Fruit fly (Drosophila melanogaster) whole organism, embryonic: ENCODE data around the gene Srr.
A peak's percentile ranks its signal among the peaks of the same experiment; 100 is the strongest.

Experiments used
- CG10267 ChIP-seq: fragments of 200-800 bp; sonication (Bioruptor generic); optimal IDR thresholded peaks from 2 replicates; lab custom pipeline; 2018; ENCODE audit warnings: missing biosample characterization, mild to moderate bottlenecking, missing genetic modification characterization, moderate library complexity
- CG10274 ChIP-seq: fragments of 200-800 bp; sonication (Bioruptor generic); optimal IDR thresholded peaks from 3 replicates; lab custom pipeline; 2017; ENCODE audit warnings: missing biosample characterization, mild to moderate bottlenecking, missing genetic modification characterization
- CG1233 ChIP-seq: fragments of 200-800 bp; sonication (Bioruptor generic); optimal IDR thresholded peaks from 4 replicates; lab custom pipeline; 2018; ENCODE audit warnings: missing biosample characterization, mild to moderate bottlenecking, missing genetic modification characterization
- CG13287 ChIP-seq: fragments of 200-800 bp; sonication (Bioruptor generic); IDR thresholded peaks from 2 replicates; pipeline ENCODE4 v1.3.6; 2022; ENCODE audit warnings: missing biosample characterization, missing genetic modification characterization; ENCODE audit not compliant: partially characterized antibody
- CG13424 ChIP-seq: fragments of 200-800 bp; sonication (Bioruptor generic); optimal IDR thresholded peaks from 2 replicates; lab custom pipeline; 2019; ENCODE audit warnings: missing biosample characterization, mild to moderate bottlenecking, missing genetic modification characterization, moderate library complexity
- CG15011 ChIP-seq: fragments of 200-800 bp; sonication (Bioruptor generic); optimal IDR thresholded peaks from 3 replicates; lab custom pipeline; 2018; ENCODE audit warnings: missing biosample characterization, mild to moderate bottlenecking, missing genetic modification characterization
- CG1529 ChIP-seq: fragments of 200-800 bp; sonication (Bioruptor generic); optimal IDR thresholded peaks from 3 replicates; lab custom pipeline; 2018; ENCODE audit warnings: missing biosample characterization, missing genetic modification characterization
- CG15601 ChIP-seq: fragments of 200-800 bp; sonication (Bioruptor generic); optimal IDR thresholded peaks from 3 replicates; lab custom pipeline; 2019; ENCODE audit warnings: missing biosample characterization, mild to moderate bottlenecking, missing genetic modification characterization, moderate library complexity
- CG18011 ChIP-seq: fragments of 200-800 bp; sonication (Bioruptor generic); optimal IDR thresholded peaks from 2 replicates; lab custom pipeline; 2017; ENCODE audit warnings: missing biosample characterization, missing genetic modification characterization, mild to moderate bottlenecking, moderate library complexity, missing genotype
- CG18619 ChIP-seq: fragments of 200-800 bp; sonication (Bioruptor generic); optimal IDR thresholded peaks from 3 replicates; lab custom pipeline; 2017; ENCODE audit warnings: missing biosample characterization, mild to moderate bottlenecking, missing genetic modification characterization
- CG2116 ChIP-seq: fragments of 200-800 bp; sonication (Bioruptor generic); optimal IDR thresholded peaks from 3 replicates; lab custom pipeline; 2018; ENCODE audit warnings: missing biosample characterization, mild to moderate bottlenecking, missing genetic modification characterization
- CG2202 ChIP-seq: fragments of 200-800 bp; sonication (Bioruptor generic); optimal IDR thresholded peaks from 2 replicates; lab custom pipeline; 2018; ENCODE audit warnings: missing biosample characterization, mild to moderate bottlenecking, missing genetic modification characterization
- CG31388 ChIP-seq: fragments of 200-800 bp; sonication (Bioruptor generic); optimal IDR thresholded peaks from 2 replicates; lab custom pipeline; 2016; ENCODE audit warnings: missing biosample characterization, missing genetic modification characterization
- CG3995 ChIP-seq: fragments of 200-800 bp; sonication (Bioruptor generic); optimal IDR thresholded peaks from 3 replicates; lab custom pipeline; 2016; ENCODE audit warnings: missing biosample characterization, missing genetic modification characterization
- CG4617 ChIP-seq: fragments of 200-800 bp; sonication (Bioruptor generic); optimal IDR thresholded peaks from 3 replicates; lab custom pipeline; 2016; ENCODE audit warnings: missing biosample characterization, missing genetic modification characterization, borderline replicate concordance
- CG6791 ChIP-seq: fragments of 200-800 bp; sonication (Bioruptor generic); IDR thresholded peaks from 3 replicates; pipeline ENCODE4 v1.3.6; 2022; ENCODE audit warnings: missing biosample characterization, missing genetic modification characterization; ENCODE audit not compliant: partially characterized antibody
- CG7556 ChIP-seq: fragments of 200-800 bp; sonication (Bioruptor generic); optimal IDR thresholded peaks from 2 replicates; lab custom pipeline; 2017; ENCODE audit warnings: missing biosample characterization, mild to moderate bottlenecking, missing genetic modification characterization
- CG7987 ChIP-seq: fragments of 200-800 bp; sonication (Bioruptor generic); optimal IDR thresholded peaks from 2 replicates; lab custom pipeline; 2018; ENCODE audit warnings: missing biosample characterization, mild to moderate bottlenecking, missing genetic modification characterization, moderate library complexity
- CG8478 ChIP-seq: fragments of >200 bp; optimal IDR thresholded peaks from 2 replicates; lab custom pipeline; 2018
- CG9215 ChIP-seq: fragments of 200-800 bp; sonication (Bioruptor generic); IDR thresholded peaks from 2 replicates; pipeline ENCODE4 v1.3.6; 2022; ENCODE audit warnings: missing biosample characterization, missing genetic modification characterization
- CG9609 ChIP-seq: fragments of 200-800 bp; sonication (Bioruptor generic); optimal IDR thresholded peaks from 3 replicates; lab custom pipeline; 2016; ENCODE audit warnings: missing biosample characterization, missing genetic modification characterization
- CG9797 ChIP-seq: fragments of 200-800 bp; sonication (Bioruptor generic); optimal IDR thresholded peaks from 3 replicates; lab custom pipeline; 2018; ENCODE audit warnings: missing biosample characterization, mild to moderate bottlenecking, missing genetic modification characterization
- Dip3 ChIP-seq: fragments of 200-800 bp; sonication (Bioruptor generic); optimal IDR thresholded peaks from 3 replicates; lab custom pipeline; 2016; ENCODE audit warnings: missing biosample characterization, missing genetic modification characterization
- ERR ChIP-seq: fragments of 200-800 bp; sonication (Bioruptor generic); optimal IDR thresholded peaks from 2 replicates; lab custom pipeline; 2016; ENCODE audit warnings: missing biosample characterization, missing genetic modification characterization
- Hey ChIP-seq: fragments of 200-800 bp; sonication (Bioruptor generic); optimal IDR thresholded peaks from 3 replicates; lab custom pipeline; 2018; ENCODE audit warnings: missing biosample characterization, mild to moderate bottlenecking, missing genetic modification characterization
- Hmr ChIP-seq: fragments of 200-800 bp; sonication (Bioruptor generic); optimal IDR thresholded peaks from 3 replicates; lab custom pipeline; 2017; ENCODE audit warnings: mild to moderate bottlenecking, missing biosample characterization, missing genetic modification reagents, missing genetic modification characterization
- Max ChIP-seq: fragments of 200-800 bp; sonication (Bioruptor generic); optimal IDR thresholded peaks from 2 replicates; lab custom pipeline; 2016; ENCODE audit warnings: missing biosample characterization, mild to moderate bottlenecking, missing genetic modification characterization
- Myb ChIP-seq: fragments of 200-800 bp; sonication (Bioruptor generic); optimal IDR thresholded peaks from 2 replicates; lab custom pipeline; 2016; ENCODE audit warnings: missing biosample characterization, missing genetic modification characterization
- NC2α ChIP-seq: fragments of 200-800 bp; sonication (Bioruptor generic); optimal IDR thresholded peaks from 2 replicates; lab custom pipeline; 2016; ENCODE audit warnings: missing biosample characterization, missing genetic modification characterization
- Nf-YB ChIP-seq: fragments of 200-800 bp; sonication (Bioruptor generic); optimal IDR thresholded peaks from 3 replicates; lab custom pipeline; 2019; ENCODE audit warnings: missing biosample characterization, mild to moderate bottlenecking, missing genetic modification characterization, moderate library complexity
- ab ChIP-seq: fragments of 200-800 bp; sonication (Bioruptor generic); optimal IDR thresholded peaks from 2 replicates; lab custom pipeline; 2016; ENCODE audit warnings: missing biosample characterization, missing genetic modification characterization
- az2 ChIP-seq: fragments of 200-800 bp; sonication (Bioruptor generic); optimal IDR thresholded peaks from 3 replicates; lab custom pipeline; 2016; ENCODE audit warnings: missing biosample characterization, missing genetic modification characterization
- caup ChIP-seq: fragments of 200-800 bp; sonication (Bioruptor generic); optimal IDR thresholded peaks from 3 replicates; lab custom pipeline; 2017; ENCODE audit warnings: missing biosample characterization, mild to moderate bottlenecking, missing genetic modification characterization, moderate library complexity; ENCODE audit not compliant: severe bottlenecking
- danr ChIP-seq: fragments of 200-800 bp; sonication (Bioruptor generic); IDR thresholded peaks from 2 replicates; pipeline ENCODE4 v1.3.6; 2022; ENCODE audit warnings: missing biosample characterization, missing genetic modification characterization
- disco-r ChIP-seq: fragments of 200-800 bp; sonication (Bioruptor generic); optimal IDR thresholded peaks from 2 replicates; lab custom pipeline; 2016; ENCODE audit warnings: missing biosample characterization, missing genetic modification characterization
- dm ChIP-seq: fragments of 200-800 bp; sonication (Bioruptor generic); optimal IDR thresholded peaks from 3 replicates; lab custom pipeline; 2016; ENCODE audit warnings: missing biosample characterization, missing genetic modification characterization
- fd3F ChIP-seq: fragments of 200-800 bp; sonication (Bioruptor generic); optimal IDR thresholded peaks from 2 replicates; lab custom pipeline; 2018; ENCODE audit warnings: missing biosample characterization, mild to moderate bottlenecking, missing genetic modification characterization, moderate library complexity
- fru ChIP-seq: fragments of >200 bp; optimal IDR thresholded peaks from 2 replicates; lab custom pipeline; 2017
- gcm ChIP-seq: fragments of 200-800 bp; sonication (Bioruptor generic); optimal IDR thresholded peaks from 2 replicates; lab custom pipeline; 2019; ENCODE audit warnings: missing biosample characterization, mild to moderate bottlenecking, missing genetic modification characterization, moderate library complexity
- hb ChIP-seq: fragments of 200-800 bp; sonication (Bioruptor generic); IDR thresholded peaks from 3 replicates; pipeline ENCODE4 v1.3.6; 2022; ENCODE audit warnings: missing biosample characterization, missing genetic modification characterization; ENCODE audit not compliant: partially characterized antibody
- knrl ChIP-seq: fragments of 200-800 bp; sonication (Bioruptor generic); IDR thresholded peaks from 3 replicates; pipeline ENCODE4 v1.3.6; 2022; ENCODE audit warnings: missing biosample characterization, missing genetic modification characterization; ENCODE audit not compliant: partially characterized antibody
- mld ChIP-seq: fragments of 200-800 bp; sonication (Bioruptor generic); IDR thresholded peaks from 3 replicates; pipeline ENCODE4 v1.3.6; 2022; ENCODE audit warnings: missing biosample characterization, missing genetic modification characterization; ENCODE audit not compliant: partially characterized antibody
- nmo ChIP-seq: fragments of 200-800 bp; sonication (Bioruptor generic); optimal IDR thresholded peaks from 2 replicates; lab custom pipeline; 2018; ENCODE audit warnings: missing biosample characterization, mild to moderate bottlenecking, missing genetic modification characterization, moderate library complexity
- pfk ChIP-seq: fragments of 200-800 bp; sonication (Bioruptor generic); optimal IDR thresholded peaks from 2 replicates; lab custom pipeline; 2018; ENCODE audit warnings: missing biosample characterization, mild to moderate bottlenecking, missing genetic modification characterization, moderate library complexity
- pita ChIP-seq: fragments of 200-800 bp; sonication (Bioruptor generic); optimal IDR thresholded peaks from 2 replicates; lab custom pipeline; 2017; ENCODE audit warnings: missing biosample characterization, mild to moderate bottlenecking, missing genetic modification characterization
- psq ChIP-seq: fragments of 200-800 bp; sonication (Bioruptor generic); optimal IDR thresholded peaks from 2 replicates; lab custom pipeline; 2017; ENCODE audit warnings: missing biosample characterization, missing genetic modification characterization
- slou ChIP-seq: fragments of 200-800 bp; sonication (Bioruptor generic); optimal IDR thresholded peaks from 3 replicates; lab custom pipeline; 2016; ENCODE audit warnings: missing biosample characterization, missing genetic modification characterization
- vnd ChIP-seq: fragments of 200-800 bp; sonication (Bioruptor generic); IDR thresholded peaks from 3 replicates; pipeline ENCODE4 v1.3.6; 2022; ENCODE audit warnings: missing biosample characterization, missing genetic modification characterization; ENCODE audit not compliant: partially characterized antibody
- z ChIP-seq: fragments of 200-800 bp; sonication (Bioruptor generic); IDR thresholded peaks from 3 replicates; pipeline ENCODE4 v1.3.6; 2022; ENCODE audit warnings: missing biosample characterization, missing genetic modification characterization
- zfh1 ChIP-seq: fragments of 200-800 bp; sonication (Bioruptor generic); IDR thresholded peaks from 3 replicates; pipeline ENCODE4 v1.3.6; 2022; ENCODE audit warnings: missing biosample characterization, missing genetic modification characterization

Gene Srr

DNA sequence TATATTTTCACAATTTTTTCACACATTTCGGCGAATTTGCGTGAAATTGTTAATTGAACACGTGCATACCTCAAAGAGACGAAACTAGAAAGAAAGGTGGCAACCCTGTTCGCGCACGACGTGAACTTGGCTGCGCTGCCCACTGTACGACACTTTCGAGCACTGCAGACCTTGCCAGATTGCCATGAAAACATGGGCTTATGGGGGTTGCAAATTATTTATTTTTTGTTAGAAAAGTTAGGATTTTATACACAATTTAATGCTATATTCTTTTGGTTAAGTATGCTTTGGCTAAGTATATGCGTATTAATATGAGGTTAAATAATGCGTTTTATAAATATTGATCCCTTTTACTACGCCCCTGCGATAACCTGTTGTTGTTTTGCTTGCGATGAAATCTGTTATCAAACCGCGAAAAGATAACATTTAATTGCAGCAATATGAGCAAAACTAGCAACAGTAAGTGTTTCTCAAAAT is 36.0 kb downstream of the Srr start, which contains the start of the genes RpL34b and CG8132 (continued):
- peak; percentile 96 for TF ChIP-seq gcm
- peak; percentile 100 for TF ChIP-seq dm (GFP tag; lab: Kevin White, UChicago)
- peak; percentile 95 for TF ChIP-seq fd3F (GFP tag; lab: Kevin White, UChicago)
- peak; percentile 95 for TF ChIP-seq Hey (tag; lab: Kevin White, UChicago)
- peak; percentile 98 for TF ChIP-seq Max
- peak; percentile 80 for TF ChIP-seq CG3995 (GFP tag; lab: Kevin White, UChicago)
- TF ChIP-seq z (GFP tag; lab: Robert Waterston, UW) = peak; percentile 64; the same call in 1 of the 3 replicates
- peak; percentile 83 for TF ChIP-seq pfk (GFP tag; lab: Kevin White, UChicago)
- TF ChIP-seq pita (GFP tag; lab: Kevin White, UChicago) = no peak
- peak; percentile 98 for TF ChIP-seq CG7987 (GFP tag; lab: Kevin White, UChicago)
- TF ChIP-seq CG31388 (GFP tag; lab: Kevin White, UChicago) = peak; percentile 87
- TF ChIP-seq CG7556 (GFP tag; lab: Kevin White, UChicago) = peak; percentile 93
- peak; percentile 96 for TF ChIP-seq CG18619 (GFP tag; lab: Kevin White, UChicago)
- TF ChIP-seq ERR (GFP tag; lab: Kevin White, UChicago) = peak; percentile 91
- peak; percentile 99 for TF ChIP-seq CG4617 (GFP tag; lab: Kevin White, UChicago)
- TF ChIP-seq CG1529 = peak; percentile 90
- TF ChIP-seq zfh1 (GFP tag; lab: Robert Waterston, UW) = peak; percentile 97
- peak; percentile 46 for TF ChIP-seq CG13287 (GFP tag; lab: Robert Waterston, UW)
- TF ChIP-seq Dip3 (GFP tag; lab: Kevin White, UChicago) = peak; percentile 95
- peak; percentile 87 for TF ChIP-seq CG18011 (GFP tag; lab: Kevin White, UChicago)
- peak; percentile 93 for TF ChIP-seq CG2202 (tag; lab: Kevin White, UChicago)
- peak; percentile 61 for TF ChIP-seq knrl (GFP tag; lab: Robert Waterston, UW)
- no peak for TF ChIP-seq mld (GFP tag; lab: Robert Waterston, UW)
- TF ChIP-seq disco-r (GFP tag; lab: Kevin White, UChicago) = peak; percentile 95
- TF ChIP-seq CG6791 (GFP tag; lab: Robert Waterston, UW) = no peak; the same call in 2 of the 3 replicates
- peak; percentile 87 for TF ChIP-seq ab (GFP tag; lab: Kevin White, UChicago)
- no peak for TF ChIP-seq hb (GFP tag; lab: Robert Waterston, UW)
- no peak for TF ChIP-seq fru (lab: Kevin White, UChicago)
- TF ChIP-seq NC2α = peak; percentile 83
- TF ChIP-seq CG2116 = peak; percentile 91
- peak; percentile 87 for TF ChIP-seq psq (GFP tag; lab: Kevin White, UChicago)
- no peak for TF ChIP-seq CG8478 (lab: Kevin White, UChicago)
- peak; percentile 92 for TF ChIP-seq CG15601 (tag; lab: Kevin White, UChicago)
- peak; percentile 91 for TF ChIP-seq danr (GFP tag; lab: Robert Waterston, UW)
- TF ChIP-seq caup (GFP tag; lab: Kevin White, UChicago) = peak; percentile 97
- peak; percentile 95 for TF ChIP-seq CG9215
- peak; percentile 96 for TF ChIP-seq CG9609 (GFP tag; lab: Kevin White, UChicago)
- TF ChIP-seq nmo = peak; percentile 95
- TF ChIP-seq vnd (GFP tag; lab: Robert Waterston, UW) = no peak
- peak; percentile 89 for TF ChIP-seq Myb
- TF ChIP-seq CG1233 = peak; percentile 96
- peak; percentile 95 for TF ChIP-seq slou
- peak; percentile 92 for TF ChIP-seq CG15011 (GFP tag; lab: Kevin White, UChicago)
- peak; percentile 98 for TF ChIP-seq Hmr (GFP tag; lab: Kevin White, UChicago)
- TF ChIP-seq Nf-YB (GFP tag; lab: Kevin White, UChicago) = peak; percentile 81
- peak; percentile 59 for TF ChIP-seq CG9797 (GFP tag; lab: Kevin White, UChicago)
- TF ChIP-seq CG10267 (tag; lab: Kevin White, UChicago) = peak; percentile 99
- peak; percentile 84 for TF ChIP-seq CG10274
- TF ChIP-seq CG13424 (tag; lab: Kevin White, UChicago) = peak; percentile 97
- peak; percentile 94 for TF ChIP-seq az2 (GFP tag; lab: Kevin White, UChicago)
